Worm (Caenorhabditis elegans): ENCODE data around the gene K08F9.4.

The K08F9.4 gene

DNA sequence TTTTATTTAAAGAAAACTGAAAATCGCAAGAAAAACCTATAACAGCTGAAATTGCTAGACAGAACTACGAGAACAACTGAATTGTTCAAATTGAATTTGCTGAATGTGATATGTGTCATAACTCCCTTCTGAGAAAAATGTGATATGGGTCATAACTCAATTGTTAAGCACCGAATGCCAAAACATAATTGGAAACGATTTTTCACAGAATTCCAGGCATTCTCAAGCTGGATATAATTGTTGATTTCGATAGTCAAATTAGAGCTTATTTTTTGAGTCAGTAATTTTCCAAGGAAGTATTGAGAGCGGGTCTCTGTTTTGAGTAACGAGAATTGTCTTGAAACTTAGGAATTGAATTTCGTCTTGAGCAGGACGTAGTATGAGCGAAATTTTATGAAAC, 38.1 kb downstream of the K08F9.4 start:
- TF ChIP-seq him-1 (tag; optimal IDR thresholded peaks at IDR 0.05) = no peak
- TF ChIP-seq W03F9.2 (tag; optimal IDR thresholded peaks at IDR 0.05) = no peak
- TF ChIP-seq dao-5 (tag; optimal IDR thresholded peaks at IDR 0.05) = no peak

DNA sequence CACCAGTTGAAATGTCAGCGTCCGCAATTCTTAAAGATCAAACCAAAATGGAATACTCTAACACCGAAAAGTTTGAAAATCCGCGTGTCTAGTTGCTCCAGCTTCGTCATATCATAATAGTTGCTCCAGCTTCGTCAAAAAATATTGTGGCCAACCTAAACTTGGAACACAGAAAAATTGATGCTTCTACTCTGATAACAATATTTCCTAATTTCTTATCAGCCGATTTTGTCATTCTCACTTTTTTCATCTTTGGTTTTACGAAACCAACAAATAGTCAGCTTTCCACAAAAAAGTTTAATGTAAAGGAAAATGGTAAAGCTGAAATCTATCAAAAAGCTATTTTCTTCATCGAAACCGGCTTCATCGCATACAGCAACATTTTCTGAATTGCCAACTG, 38.6 kb downstream of the K08F9.4 start, which contains the start of gene fbxa-84:
Gene fbxa-84 (plus strand): TSS at position 34 of the 400 bp plus-strand sequence.
- no peak for TF ChIP-seq him-1 (tag; optimal IDR thresholded peaks at IDR 0.05)
- no peak for TF ChIP-seq W03F9.2 (tag; optimal IDR thresholded peaks at IDR 0.05)
- TF ChIP-seq dao-5 (tag; optimal IDR thresholded peaks at IDR 0.05) = no peak

DNA sequence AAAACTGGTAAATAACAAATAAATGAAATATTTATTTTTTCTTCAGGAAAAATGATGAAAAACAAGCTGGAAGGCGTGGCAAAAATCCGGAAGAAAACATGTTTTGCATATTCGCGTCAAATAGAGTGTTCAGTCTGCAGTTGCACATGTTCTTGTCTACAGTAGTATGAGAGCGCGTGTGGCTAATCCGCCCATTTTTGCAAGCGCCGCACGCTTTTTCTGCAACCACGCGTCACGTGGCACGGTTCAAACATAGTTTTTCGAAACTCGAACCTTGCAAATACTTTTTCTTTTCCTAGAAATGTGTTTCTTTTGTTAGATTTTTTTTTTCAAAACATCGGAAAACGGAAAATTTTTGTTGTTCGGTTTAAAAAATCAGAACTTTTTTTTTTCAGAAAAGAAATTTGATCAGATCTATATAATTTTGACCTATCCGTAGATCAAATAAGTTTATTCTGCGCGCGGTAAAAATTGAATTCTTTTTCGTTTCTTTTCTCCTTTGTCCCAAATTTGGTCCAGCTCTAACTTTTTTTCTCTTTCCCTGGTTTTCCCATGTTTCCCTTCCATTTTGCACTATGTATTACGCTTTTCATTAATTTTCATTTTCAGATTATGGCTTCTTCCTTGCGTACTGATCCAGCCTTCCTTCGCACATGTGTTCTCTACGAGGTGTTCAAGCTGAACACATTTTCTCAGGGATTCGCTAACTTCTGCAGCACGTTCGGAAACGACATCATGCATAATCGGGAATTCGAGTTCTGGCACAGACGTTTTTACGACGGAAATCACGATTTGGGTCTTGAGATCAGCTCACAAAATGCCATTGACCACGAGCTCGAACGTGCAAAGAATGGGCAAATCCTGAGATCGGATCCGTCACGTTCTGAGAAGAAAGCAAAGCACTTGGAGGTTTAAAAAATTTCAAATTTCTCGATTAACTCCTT, 40.5 kb downstream of the K08F9.4 start, which contains the start of gene Y75B12B.1:
Gene Y75B12B.1 (plus strand): TSS at position 603 of the 944 bp plus-strand sequence.
- TF ChIP-seq him-1 (tag; optimal IDR thresholded peaks at IDR 0.05) (no peak), W03F9.2 (tag; optimal IDR thresholded peaks at IDR 0.05) (peak; percentile 52), dao-5 (tag; optimal IDR thresholded peaks at IDR 0.05) (no peak)

DNA sequence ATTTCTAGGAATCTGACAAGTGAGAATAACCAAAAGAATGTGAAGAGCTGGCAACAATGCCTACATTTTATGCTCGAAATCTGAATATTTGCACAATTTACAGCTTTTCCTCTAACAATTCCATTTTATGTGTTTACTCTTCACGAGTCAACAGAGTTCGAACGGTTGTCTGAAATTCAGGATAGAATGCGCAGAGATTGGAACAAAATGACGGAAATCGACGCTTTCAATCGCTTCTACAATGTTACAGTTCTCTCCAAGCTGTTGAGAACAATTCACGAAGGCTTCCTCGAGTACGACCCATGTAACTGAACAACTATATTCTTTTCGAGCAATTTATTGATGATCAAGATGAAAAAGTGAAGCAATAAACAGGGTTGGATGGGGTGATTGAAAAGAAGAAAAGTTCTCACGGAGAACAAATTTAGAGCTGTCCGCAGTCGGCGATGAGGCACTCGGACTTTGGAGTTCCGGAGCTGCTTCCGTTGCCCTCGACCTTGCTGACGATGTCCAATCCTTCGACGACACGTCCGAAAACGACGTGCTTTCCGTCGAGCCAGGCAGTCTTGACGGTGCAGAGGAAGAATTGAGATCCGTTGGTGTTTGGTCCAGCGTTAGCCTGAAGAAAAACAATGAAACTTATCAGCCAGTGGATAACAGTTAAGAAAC, 42.6 kb downstream of the K08F9.4 start, which contains the start of gene Y75B12B.3:
Gene Y75B12B.3 (minus strand): TSS at position 21 of the 669 bp plus-strand sequence.
- TF ChIP-seq dao-5 (tag; optimal IDR thresholded peaks at IDR 0.05) (no peak), him-1 (tag; optimal IDR thresholded peaks at IDR 0.05) (no peak)

DNA sequence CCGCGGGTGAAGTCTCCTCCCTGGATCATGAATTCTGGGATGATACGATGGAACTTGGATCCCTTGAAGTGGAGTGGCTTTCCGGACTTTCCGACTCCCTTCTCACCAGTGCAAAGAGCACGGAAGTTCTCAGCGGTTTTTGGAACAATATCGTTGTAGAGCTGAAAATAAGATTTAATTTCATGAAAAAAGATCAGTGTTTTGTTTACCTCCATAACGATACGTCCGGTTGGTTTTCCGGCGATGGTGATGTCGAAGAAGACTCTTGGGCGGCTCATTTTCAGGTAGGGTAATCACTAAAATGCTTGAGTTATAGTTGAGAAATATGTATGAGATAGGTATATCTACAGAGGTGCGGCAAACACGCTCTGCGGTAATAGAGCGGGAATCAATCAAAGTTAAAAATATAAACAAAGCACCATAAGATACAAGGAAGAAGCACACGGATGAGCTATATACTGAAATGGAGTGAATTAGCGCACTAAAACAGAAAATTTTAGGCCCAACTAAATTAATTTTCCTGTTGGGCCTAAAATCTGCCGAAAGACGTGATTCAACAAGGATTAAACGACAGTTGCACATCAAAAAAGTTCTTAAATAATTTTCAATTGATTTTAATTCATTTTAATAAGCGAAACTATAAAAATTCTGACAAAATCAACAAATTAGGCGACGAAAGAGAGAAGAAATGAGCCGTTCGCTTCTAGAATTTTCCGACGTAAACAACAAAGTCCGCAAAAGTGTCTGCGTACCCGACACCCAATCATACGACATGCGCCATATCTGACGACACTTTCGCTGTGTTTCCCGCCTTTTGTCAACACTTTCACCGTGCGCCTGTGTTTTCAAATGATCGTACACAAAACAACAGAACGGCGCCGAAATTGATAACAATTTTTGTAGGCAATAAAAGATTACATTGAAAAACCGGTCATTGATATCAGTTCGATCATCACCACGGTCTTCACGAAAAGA, 43.6 kb downstream of the K08F9.4 start, which contains the start of the genes cyn-7 and bath-36:
Gene cyn-7 (minus strand): TSS at position 296 of the 975 bp plus-strand sequence.
Gene bath-36 (plus strand): TSS at position 806 of the 975 bp plus-strand sequence.
- no peak for TF ChIP-seq dao-5 (tag; optimal IDR thresholded peaks at IDR 0.05)
- TF ChIP-seq W03F9.2 (tag; optimal IDR thresholded peaks at IDR 0.05) = peak; percentile 51
- no peak for TF ChIP-seq him-1 (tag; optimal IDR thresholded peaks at IDR 0.05)

DNA sequence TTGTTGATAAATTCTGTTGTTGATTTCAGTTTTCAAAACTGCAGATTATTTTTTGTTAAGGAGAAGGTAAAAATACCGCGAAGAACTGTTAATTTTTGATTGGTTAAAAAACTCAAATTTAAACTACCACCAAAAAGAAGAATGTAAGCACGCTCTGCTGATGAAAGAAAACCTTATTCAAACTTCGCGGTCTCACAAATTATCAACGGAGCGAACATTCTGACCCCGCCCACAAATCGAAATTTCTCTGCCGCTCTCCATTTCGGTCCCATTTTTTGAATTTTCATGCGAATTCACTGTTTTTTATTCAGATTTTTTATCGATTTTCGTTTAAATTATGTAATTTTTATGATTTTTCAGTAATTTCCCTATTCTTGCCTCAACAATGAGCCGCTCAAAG, 45.7 kb downstream of the K08F9.4 start, which contains the start of gene cyn-3:
Gene cyn-3 (plus strand): TSS at position 361 of the 400 bp plus-strand sequence.
- TF ChIP-seq W03F9.2 (tag; optimal IDR thresholded peaks at IDR 0.05) = peak; percentile 92
- no peak for TF ChIP-seq dao-5 (tag; optimal IDR thresholded peaks at IDR 0.05)

DNA sequence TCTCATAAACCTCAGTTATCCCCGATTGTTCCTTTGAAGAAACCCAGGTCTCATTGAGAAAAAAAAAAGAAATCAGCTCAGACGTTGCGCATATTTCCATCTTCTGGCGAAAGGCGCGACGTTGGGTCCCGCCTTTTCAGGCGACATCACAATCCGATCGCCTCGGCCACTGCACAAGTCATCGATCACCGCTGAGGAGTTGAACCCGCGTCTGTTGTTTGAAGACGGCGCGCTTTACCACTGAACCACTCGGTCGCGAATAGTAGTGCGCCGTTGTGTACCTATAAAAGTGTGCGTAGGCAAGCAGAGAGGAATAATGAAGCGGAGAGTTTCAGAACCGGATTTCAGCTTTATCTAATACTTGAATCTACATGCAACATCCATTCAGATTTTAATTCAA, 47.1 kb downstream of the K08F9.4 start, which contains the start of gene Y75B12B.11:
Gene Y75B12B.11 (plus strand): TSS at position 394 of the 400 bp plus-strand sequence.
- TF ChIP-seq W03F9.2 (tag; optimal IDR thresholded peaks at IDR 0.05) (peak; percentile 43), dao-5 (tag; optimal IDR thresholded peaks at IDR 0.05) (peak; percentile 95), him-1 (tag; optimal IDR thresholded peaks at IDR 0.05) (no peak)

DNA sequence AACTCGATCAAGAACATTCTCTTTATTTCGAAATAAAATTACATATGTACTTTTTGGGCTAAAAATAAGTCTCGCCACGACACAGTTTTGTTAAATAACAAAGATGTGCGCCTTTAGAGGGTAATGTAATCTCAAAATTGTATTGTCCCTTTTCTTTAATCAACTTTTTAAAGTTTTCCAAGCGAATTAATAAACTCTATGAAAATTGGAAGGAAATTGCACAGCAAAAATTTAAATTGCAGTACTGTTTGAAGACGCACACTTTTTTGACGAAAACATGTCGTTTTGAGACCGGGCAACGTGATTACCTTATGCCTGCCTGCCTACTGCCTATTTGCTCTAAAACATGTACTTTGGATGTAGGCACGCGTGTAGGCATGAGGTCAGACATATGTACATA, 48.2 kb downstream of the K08F9.4 start:
- TF ChIP-seq W03F9.2 (tag; optimal IDR thresholded peaks at IDR 0.05) (no peak), him-1 (tag; optimal IDR thresholded peaks at IDR 0.05) (no peak), dao-5 (tag; optimal IDR thresholded peaks at IDR 0.05) (no peak)

DNA sequence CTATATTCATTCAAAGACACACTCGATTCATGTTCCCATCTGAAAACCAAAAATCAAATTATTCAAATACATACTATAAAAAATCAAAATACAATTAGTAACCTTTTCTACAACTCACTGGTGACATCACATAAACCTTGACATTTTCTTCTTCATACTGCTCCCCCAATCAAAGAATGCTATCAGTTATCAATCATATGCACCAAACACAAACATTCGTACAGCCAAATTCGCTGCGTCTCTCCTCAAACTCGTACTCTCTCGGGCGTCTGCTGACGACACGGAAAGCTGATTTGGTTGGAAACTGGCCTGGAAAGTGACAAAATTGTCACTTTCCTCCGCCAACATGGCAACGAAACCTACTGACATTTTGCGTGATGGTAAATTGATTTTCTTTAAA, 48.6 kb downstream of the K08F9.4 start, which contains the start of gene plc-2:
Gene plc-2 (plus strand): TSS at position 196 of the 400 bp plus-strand sequence.
- TF ChIP-seq W03F9.2 (tag; optimal IDR thresholded peaks at IDR 0.05) (no peak), him-1 (tag; optimal IDR thresholded peaks at IDR 0.05) (no peak), dao-5 (tag; optimal IDR thresholded peaks at IDR 0.05) (no peak)

DNA sequence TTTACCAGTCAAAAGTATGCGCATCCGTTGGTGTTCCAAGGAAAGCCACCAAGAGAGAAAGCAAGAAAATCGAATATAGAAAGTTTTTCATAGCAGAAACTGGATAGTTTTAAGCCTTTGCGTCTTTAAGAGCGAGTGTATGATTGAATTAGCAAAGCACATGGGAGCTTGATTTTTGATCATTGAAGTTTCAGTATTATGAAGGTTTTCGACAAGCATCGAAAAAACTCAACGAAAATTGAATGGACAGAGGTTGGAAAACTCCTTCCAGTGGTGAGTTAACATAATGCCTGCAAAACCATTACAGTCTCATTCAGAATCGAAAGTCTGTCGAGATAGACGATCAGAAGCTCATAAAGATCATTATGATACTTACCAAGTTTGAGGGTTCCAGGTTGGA, 50.1 kb downstream of the K08F9.4 start, which contains the start of gene Y75B12B.13:
Gene Y75B12B.13 (minus strand): TSS at position 101 of the 400 bp plus-strand sequence.
- no peak for TF ChIP-seq dao-5 (tag; optimal IDR thresholded peaks at IDR 0.05)
- no peak for TF ChIP-seq him-1 (tag; optimal IDR thresholded peaks at IDR 0.05)
- TF ChIP-seq W03F9.2 (tag; optimal IDR thresholded peaks at IDR 0.05) = no peak
